Fruit fly (Drosophila melanogaster): ENCODE results near the gene B-H1.
A peak's percentile ranks its signal among the peaks of the same experiment; 100 is the strongest.

Gene B-H1

dm6 chrX:17397103-17397711 lies at the start of gene B-H1:
Gene B-H1, plus strand, starts transcription at chrX:17397478.
- TF ChIP-seq CG13204 (GFP tag; optimal IDR thresholded peaks at IDR 0.05) = peak; percentile 29
- TF ChIP-seq CG4496 (GFP tag; IDR thresholded peaks at IDR 0.05) = peak; percentile 51; the same call in 2 of the 3 replicates
- no peak for TF ChIP-seq CG17806 (tag; optimal IDR thresholded peaks at IDR 0.05)

dm6 chrX:17351554-17351953 lies 45.7 kb upstream of the B-H1 start:
- TF ChIP-seq EcR (GFP tag; optimal IDR thresholded peaks at IDR 0.05) (no peak), CG12605 (GFP tag; IDR thresholded peaks at IDR 0.05) (no peak), CG32121 (GFP tag; IDR thresholded peaks at IDR 0.05) (no peak), Pif1A (GFP tag; optimal IDR thresholded peaks at IDR 0.05) (peak; percentile 34), Ets98B (GFP tag; IDR thresholded peaks at IDR 0.05) (no peak), CG8159 (tag; optimal IDR thresholded peaks at IDR 0.05) (peak; percentile 41), CG15710 (tag; optimal IDR thresholded peaks at IDR 0.05) (peak; percentile 32), CG17806 (tag; optimal IDR thresholded peaks at IDR 0.05) (peak; percentile 42), CG8301 (tag; optimal IDR thresholded peaks at IDR 0.05) (peak; percentile 3), CG14655 (GFP tag; optimal IDR thresholded peaks at IDR 0.05) (peak; percentile 47), Snoo (tag; optimal IDR thresholded peaks at IDR 0.05) (peak; percentile 5), CG9948 (tag; optimal IDR thresholded peaks at IDR 0.05) (peak; percentile 47), CG34367 (tag; optimal IDR thresholded peaks at IDR 0.05) (peak; percentile 33)

dm6 chrX:17352937-17353336 lies 44.3 kb upstream of the B-H1 start:
- TF ChIP-seq CG4496 (GFP tag; IDR thresholded peaks at IDR 0.05) (no peak), Pif1B (GFP tag; optimal IDR thresholded peaks at IDR 0.05) (no peak), CG10348 (GFP tag; IDR thresholded peaks at IDR 0.05) (no peak), fd96Ca (GFP tag; IDR thresholded peaks at IDR 0.05) (no peak), CG15710 (tag; optimal IDR thresholded peaks at IDR 0.05) (no peak), CG8301 (tag; optimal IDR thresholded peaks at IDR 0.05) (no peak), CG13204 (GFP tag; optimal IDR thresholded peaks at IDR 0.05) (no peak), CG9948 (tag; optimal IDR thresholded peaks at IDR 0.05) (no peak), D1 (tag; optimal IDR thresholded peaks at IDR 0.05) (no peak), CG8159 (tag; optimal IDR thresholded peaks at IDR 0.05) (no peak), gl (tag; optimal IDR thresholded peaks at IDR 0.05) (no peak)

dm6 chrX:17355732-17356131 lies 41.5 kb upstream of the B-H1 start:
- TF ChIP-seq CG13204 (GFP tag; optimal IDR thresholded peaks at IDR 0.05) (peak; percentile 55), CG14655 (GFP tag; optimal IDR thresholded peaks at IDR 0.05) (peak; percentile 65), CG17806 (tag; optimal IDR thresholded peaks at IDR 0.05) (peak; percentile 55), CG9948 (tag; optimal IDR thresholded peaks at IDR 0.05) (peak; percentile 70), CG15710 (tag; optimal IDR thresholded peaks at IDR 0.05) (peak; percentile 61), D1 (tag; optimal IDR thresholded peaks at IDR 0.05) (no peak), EcR (GFP tag; optimal IDR thresholded peaks at IDR 0.05) (no peak), CG8301 (tag; optimal IDR thresholded peaks at IDR 0.05) (peak; percentile 26), CG34367 (tag; optimal IDR thresholded peaks at IDR 0.05) (peak; percentile 62), fd96Ca (GFP tag; IDR thresholded peaks at IDR 0.05) (0 out of 3 replicates have a peak, but pooled peaks have one; percentile 6), CG32121 (GFP tag; IDR thresholded peaks at IDR 0.05) (no peak), CG8159 (tag; optimal IDR thresholded peaks at IDR 0.05) (peak; percentile 55)

- TF ChIP-seq Snoo (tag; optimal IDR thresholded peaks at IDR 0.05) = no peak
- TF ChIP-seq CG14655 (GFP tag; optimal IDR thresholded peaks at IDR 0.05) = no peak
- no peak for TF ChIP-seq CG17806 (tag; optimal IDR thresholded peaks at IDR 0.05)
- no peak for TF ChIP-seq Pif1A (GFP tag; optimal IDR thresholded peaks at IDR 0.05)
- TF ChIP-seq CG10348 (GFP tag; IDR thresholded peaks at IDR 0.05) = no peak
- no peak for TF ChIP-seq CG32121 (GFP tag; IDR thresholded peaks at IDR 0.05)
- no peak for TF ChIP-seq CG34367 (tag; optimal IDR thresholded peaks at IDR 0.05)
- TF ChIP-seq CG13204 (GFP tag; optimal IDR thresholded peaks at IDR 0.05) = no peak
- no peak for TF ChIP-seq fd96Ca (GFP tag; IDR thresholded peaks at IDR 0.05)
- TF ChIP-seq CG8301 (tag; optimal IDR thresholded peaks at IDR 0.05) = no peak
Observed at dm6 chrX:17357443-17357842, 39.8 kb upstream of the B-H1 start.

dm6 chrX:17361111-17361510 lies 36.2 kb upstream of the B-H1 start:
- no peak for TF ChIP-seq EcR (GFP tag; optimal IDR thresholded peaks at IDR 0.05)
- TF ChIP-seq CG14655 (GFP tag; optimal IDR thresholded peaks at IDR 0.05) = no peak
- TF ChIP-seq Pif1B (GFP tag; optimal IDR thresholded peaks at IDR 0.05) = no peak
- no peak for TF ChIP-seq gl (tag; optimal IDR thresholded peaks at IDR 0.05)
- TF ChIP-seq Pif1A (GFP tag; optimal IDR thresholded peaks at IDR 0.05) = no peak
- TF ChIP-seq D1 (tag; optimal IDR thresholded peaks at IDR 0.05) = no peak
- TF ChIP-seq CG13204 (GFP tag; optimal IDR thresholded peaks at IDR 0.05) = no peak
- no peak for TF ChIP-seq rn (GFP tag; IDR thresholded peaks at IDR 0.05)
- TF ChIP-seq CG9948 (tag; optimal IDR thresholded peaks at IDR 0.05) = no peak
- TF ChIP-seq CG8301 (tag; optimal IDR thresholded peaks at IDR 0.05) = no peak
- TF ChIP-seq Snoo (tag; optimal IDR thresholded peaks at IDR 0.05) = no peak
- no peak for TF ChIP-seq CG12605 (GFP tag; IDR thresholded peaks at IDR 0.05)
- no peak for TF ChIP-seq fd96Ca (GFP tag; IDR thresholded peaks at IDR 0.05)
- no peak for TF ChIP-seq CG17806 (tag; optimal IDR thresholded peaks at IDR 0.05)
- no peak for TF ChIP-seq CG15710 (tag; optimal IDR thresholded peaks at IDR 0.05)
- no peak for TF ChIP-seq CG4496 (GFP tag; IDR thresholded peaks at IDR 0.05)
- no peak for TF ChIP-seq CG10348 (GFP tag; IDR thresholded peaks at IDR 0.05)
- no peak for TF ChIP-seq CG8159 (tag; optimal IDR thresholded peaks at IDR 0.05)
- TF ChIP-seq CG32121 (GFP tag; IDR thresholded peaks at IDR 0.05) = no peak
